Worm (Caenorhabditis elegans) whole organism, early embryonic: Measurements from ENCODE around the gene srbc-30.

Source experiments
- F13C5.2 ChIP-seq: sonication (generic microtip); optimal IDR thresholded peaks from 2 replicates; lab custom pipeline; 2017; ENCODE audit warnings: mild to moderate bottlenecking, missing genetic modification characterization, inconsistent platforms, missing compliant biosample characterization
- aly-1 ChIP-seq: sonication (generic microtip); optimal IDR thresholded peaks from 2 replicates; lab custom pipeline; 2016; ENCODE audit warnings: missing genetic modification characterization, missing compliant biosample characterization
- ama-1 ChIP-seq: fragments of 150-350 bp; optimal IDR thresholded peaks from 2 replicates; lab custom pipeline; 2014
- ceh-36 ChIP-seq: sonication (generic microtip); optimal IDR thresholded peaks from 2 replicates; lab custom pipeline; 2016; ENCODE audit warnings: missing genetic modification characterization, inconsistent platforms, missing compliant biosample characterization
- ets-7 ChIP-seq: sonication (generic microtip); optimal IDR thresholded peaks from 2 replicates; lab custom pipeline; 2016; ENCODE audit warnings: missing genotype, missing genetic modification characterization, missing compliant biosample characterization
- flt-1 ChIP-seq: fragments of 200-800 bp; sonication (Bioruptor generic); IDR thresholded peaks from 2 replicates; pipeline ENCODE4 v1.3.6; 2022; ENCODE audit warnings: missing genetic modification characterization, missing compliant biosample characterization
- hmg-4 ChIP-seq: fragments of 200-800 bp; sonication (Bioruptor generic); optimal IDR thresholded peaks from 2 replicates; lab custom pipeline; 2018; ENCODE audit warnings: mild to moderate bottlenecking, missing genetic modification characterization, missing compliant biosample characterization
- hnd-1 ChIP-seq: sonication (generic microtip); optimal IDR thresholded peaks from 2 replicates; lab custom pipeline; 2016; ENCODE audit warnings: missing genetic modification characterization, missing compliant biosample characterization
- pes-1 ChIP-seq: fragments of 200-800 bp; sonication (Bioruptor generic); IDR thresholded peaks from 2 replicates; pipeline ENCODE4 v1.3.6; 2022; ENCODE audit warnings: missing genetic modification reagents, missing genetic modification characterization, missing compliant biosample characterization
- scrt-1 ChIP-seq: fragments of 200-800 bp; sonication (Bioruptor generic); IDR thresholded peaks from 2 replicates; pipeline ENCODE4 v1.3.6; 2022; ENCODE audit warnings: missing genetic modification characterization, missing compliant biosample characterization
- tbx-37 ChIP-seq: fragments of 200-800 bp; sonication (Bioruptor generic); conservative IDR thresholded peaks from 2 replicates; pipeline ENCODE4 v1.3.6; 2022; ENCODE audit warnings: missing genetic modification reagents, missing genetic modification characterization, missing compliant biosample characterization
- tra-4 ChIP-seq: sonication (generic microtip); optimal IDR thresholded peaks from 2 replicates; lab custom pipeline; 2017; ENCODE audit warnings: missing genetic modification characterization, missing compliant biosample characterization

ce11 chrV:3512381-3512780 lies 32.1 kb upstream of the srbc-30 start, which contains the start of gene str-226:
- no peak for TF ChIP-seq flt-1
- TF ChIP-seq scrt-1: no peak
- TF ChIP-seq hmg-4 (GFP tag; lab: Kevin White, UChicago): no peak
- no peak for TF ChIP-seq ama-1 (lab: Kevin White, UChicago)
- no peak for TF ChIP-seq hnd-1 (tag; lab: Kevin White, UChicago)
- no peak for TF ChIP-seq ceh-36 (tag; lab: Kevin White, UChicago)
- TF ChIP-seq ets-7 (tag; lab: Kevin White, UChicago): no peak
- TF ChIP-seq tbx-37 (GFP tag; lab: Robert Waterston, UW): no peak
- TF ChIP-seq F13C5.2 (tag; lab: Kevin White, UChicago): no peak
- TF ChIP-seq pes-1 (GFP tag; lab: Robert Waterston, UW): no peak
- no peak for TF ChIP-seq tra-4 (tag; lab: Kevin White, UChicago)
- TF ChIP-seq aly-1 (tag; lab: Kevin White, UChicago): no peak
